Worm (Caenorhabditis elegans): ENCODE results near the gene ekl-6.
"Not testable (repeated sequence)": the region's sequence is repeated elsewhere in the genome, so short reads cannot be mapped to it uniquely, and the experiment has no call there.

DNA sequence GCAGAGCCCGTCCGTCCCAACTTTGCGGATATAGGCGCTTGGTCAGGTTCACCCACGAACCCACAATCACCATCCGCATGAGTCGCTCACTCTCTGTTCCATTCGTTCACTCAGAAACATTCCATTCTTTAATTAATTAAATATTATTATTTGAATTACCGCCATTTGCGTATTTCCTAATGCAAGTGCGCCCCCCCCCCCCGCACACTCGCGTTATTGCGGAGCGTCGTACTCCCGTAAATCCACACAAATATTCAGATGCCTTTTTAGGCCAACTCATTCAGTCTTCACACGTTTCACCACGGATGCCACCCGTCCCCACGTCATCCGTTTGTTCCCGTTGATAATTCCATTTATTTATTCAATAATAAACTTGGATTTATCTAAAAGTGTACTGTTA lies 13.9 kb upstream of the ekl-6 start, which contains the start of gene T16G12.3:
- not testable (repeated sequence) for TF ChIP-seq R02D3.7 (tag; optimal IDR thresholded peaks at IDR 0.05); lin-13 (GFP tag; optimal IDR thresholded peaks at IDR 0.05); lin-15B (tag; optimal IDR thresholded peaks at IDR 0.05); F44E2.7 (GFP tag; IDR thresholded peaks at IDR 0.05); jun-1 (tag; optimal IDR thresholded peaks at IDR 0.05); nhr-111 (GFP tag; optimal IDR thresholded peaks at IDR 0.05); zip-2 (tag; optimal IDR thresholded peaks at IDR 0.05); unc-39 (tag; optimal IDR thresholded peaks at IDR 0.05); mep-1 (tag; optimal IDR thresholded peaks at IDR 0.05); aha-1 (tag); nhr-48 (tag; optimal IDR thresholded peaks at IDR 0.05); lir-3 (tag; optimal IDR thresholded peaks at IDR 0.05)

Data from whole organism, L4 larva.